Worm (Caenorhabditis elegans): ENCODE data around the gene btb-22.

ce11 chrII:3341989-3342388 lies 42.4 kb downstream of the btb-22 start, which contains the start of gene F14D2.11:
- TF ChIP-seq T26A8.4 (GFP tag; IDR thresholded peaks at IDR 0.05) (no peak), zag-1 (tag; optimal IDR thresholded peaks at IDR 0.05) (no peak), nhr-42 (GFP tag; IDR thresholded peaks at IDR 0.05) (no peak), ztf-11 (tag; optimal IDR thresholded peaks at IDR 0.05) (no peak), F37D6.2 (tag; optimal IDR thresholded peaks at IDR 0.05) (no peak), rbr-2 (tag; optimal IDR thresholded peaks at IDR 0.05) (no peak), nhr-25 (tag; optimal IDR thresholded peaks at IDR 0.05; ENCODE audit: borderline replicate concordance, insufficient read depth) (no peak)
